Fruit fly (Drosophila melanogaster) whole organism, embryonic: ENCODE data around the gene AIMP2.
A peak's percentile ranks its signal among the peaks of the same experiment; 100 is the strongest.

ENCODE experiments used
- Atf6 ChIP-seq: fragments of 200-800 bp; sonication (Bioruptor generic); IDR thresholded peaks from 2 replicates; pipeline ENCODE4 v1.3.6; 2022; ENCODE audit warnings: missing biosample characterization, missing genetic modification characterization
- C15 ChIP-seq: fragments of 200-800 bp; sonication (Bioruptor generic); IDR thresholded peaks from 3 replicates; pipeline ENCODE4 v1.3.6; 2022; ENCODE audit warnings: missing biosample characterization, missing genetic modification characterization
- CG12659 ChIP-seq: fragments of 200-800 bp; sonication (Bioruptor generic); optimal IDR thresholded peaks from 3 replicates; lab custom pipeline; 2017; ENCODE audit warnings: mild to moderate bottlenecking, missing biosample characterization, missing genetic modification reagents, missing genetic modification characterization
- CG12744 ChIP-seq: fragments of 200-800 bp; sonication (Bioruptor generic); optimal IDR thresholded peaks from 2 replicates; lab custom pipeline; 2016; ENCODE audit warnings: missing biosample characterization, missing genetic modification characterization
- CG13894 ChIP-seq: fragments of 200-800 bp; sonication (Bioruptor generic); optimal IDR thresholded peaks from 3 replicates; lab custom pipeline; 2018; ENCODE audit warnings: missing biosample characterization, mild to moderate bottlenecking, missing genetic modification characterization, moderate library complexity
- CG1529 ChIP-seq: fragments of 200-800 bp; sonication (Bioruptor generic); optimal IDR thresholded peaks from 3 replicates; lab custom pipeline; 2018; ENCODE audit warnings: missing biosample characterization, missing genetic modification characterization
- CG17829 ChIP-seq: fragments of 200-800 bp; optimal IDR thresholded peaks from 2 replicates; lab custom pipeline; 2019; ENCODE audit warnings: missing biosample characterization, mild to moderate bottlenecking, missing genetic modification characterization, moderate library complexity
- CG18262 ChIP-seq: fragments of 200-800 bp; optimal IDR thresholded peaks from 3 replicates; lab custom pipeline; 2019; ENCODE audit warnings: missing biosample characterization, mild to moderate bottlenecking, missing genetic modification characterization, moderate library complexity
- CG33557 ChIP-seq: fragments of 200-800 bp; sonication (Bioruptor generic); optimal IDR thresholded peaks from 2 replicates; lab custom pipeline; 2019; ENCODE audit warnings: missing biosample characterization, mild to moderate bottlenecking, missing genetic modification characterization, moderate library complexity
- CG34224 ChIP-seq: fragments of 200-800 bp; sonication (Bioruptor generic); IDR thresholded peaks from 3 replicates; pipeline ENCODE4 v1.3.6; 2022; ENCODE audit warnings: missing biosample characterization, missing genetic modification characterization; ENCODE audit not compliant: partially characterized antibody
- CG4360 ChIP-seq: fragments of 200-800 bp; sonication (Bioruptor generic); IDR thresholded peaks from 2 replicates; pipeline ENCODE4 v1.3.6; 2022; ENCODE audit warnings: missing biosample characterization, missing genetic modification characterization
- CG4820 ChIP-seq: fragments of 200-800 bp; sonication (Bioruptor generic); optimal IDR thresholded peaks from 3 replicates; lab custom pipeline; 2016; ENCODE audit warnings: missing biosample characterization, missing genetic modification characterization
- CG6175 ChIP-seq: fragments of 200-800 bp; sonication (Bioruptor generic); IDR thresholded peaks from 3 replicates; pipeline ENCODE4 v1.3.6; 2022; ENCODE audit warnings: missing biosample characterization, missing genetic modification characterization
- CG6654 ChIP-seq: fragments of 200-800 bp; sonication (Bioruptor generic); optimal IDR thresholded peaks from 2 replicates; lab custom pipeline; 2017; ENCODE audit warnings: missing biosample characterization, mild to moderate bottlenecking, missing genetic modification characterization
- CG6683 ChIP-seq: fragments of 200-800 bp; sonication (Bioruptor generic); optimal IDR thresholded peaks from 2 replicates; lab custom pipeline; 2017; ENCODE audit warnings: missing biosample characterization, mild to moderate bottlenecking, missing genetic modification characterization, missing genetic modification reagents
- CG8281 ChIP-seq: fragments of 200-800 bp; sonication (Bioruptor generic); optimal IDR thresholded peaks from 2 replicates; lab custom pipeline; 2018; ENCODE audit warnings: missing biosample characterization, mild to moderate bottlenecking, missing genetic modification characterization, moderate library complexity
- CG9932 ChIP-seq: fragments of 200-800 bp; sonication (Bioruptor generic); IDR thresholded peaks from 2 replicates; pipeline ENCODE4 v1.3.6; 2022; ENCODE audit warnings: missing biosample characterization, missing genetic modification characterization
- Dll ChIP-seq: fragments of 200-800 bp; sonication (Bioruptor generic); IDR thresholded peaks from 4 replicates; pipeline ENCODE4 v1.3.6; 2022; ENCODE audit warnings: missing biosample characterization, missing genetic modification characterization; ENCODE audit not compliant: partially characterized antibody
- Hey ChIP-seq: fragments of 200-800 bp; sonication (Bioruptor generic); optimal IDR thresholded peaks from 3 replicates; lab custom pipeline; 2018; ENCODE audit warnings: missing biosample characterization, mild to moderate bottlenecking, missing genetic modification characterization
- MTF-1 ChIP-seq: fragments of 200-800 bp; sonication (Bioruptor generic); optimal IDR thresholded peaks from 2 replicates; lab custom pipeline; 2018; ENCODE audit warnings: missing biosample characterization, mild to moderate bottlenecking, missing genetic modification characterization, borderline replicate concordance
- Max ChIP-seq: fragments of 200-800 bp; sonication (Bioruptor generic); optimal IDR thresholded peaks from 2 replicates; lab custom pipeline; 2016; ENCODE audit warnings: missing biosample characterization, mild to moderate bottlenecking, missing genetic modification characterization
- NC2α ChIP-seq: fragments of 200-800 bp; sonication (Bioruptor generic); optimal IDR thresholded peaks from 2 replicates; lab custom pipeline; 2016; ENCODE audit warnings: missing biosample characterization, missing genetic modification characterization
- Neu2 ChIP-seq: fragments of 200-800 bp; sonication (Bioruptor generic); optimal IDR thresholded peaks from 3 replicates; lab custom pipeline; 2016; ENCODE audit warnings: missing biosample characterization, missing genetic modification characterization, borderline replicate concordance
- Nf-YC ChIP-seq: fragments of 200-800 bp; optimal IDR thresholded peaks from 3 replicates; lab custom pipeline; 2019; ENCODE audit warnings: missing biosample characterization, mild to moderate bottlenecking, missing genetic modification characterization, moderate library complexity
- Oaz ChIP-seq: fragments of 200-800 bp; sonication (Bioruptor generic); IDR thresholded peaks from 2 replicates; pipeline ENCODE4 v1.3.6; 2022; ENCODE audit warnings: missing biosample characterization, missing genetic modification characterization
- Optix ChIP-seq: fragments of 200-800 bp; sonication (Bioruptor generic); IDR thresholded peaks from 3 replicates; pipeline ENCODE4 v1.3.6; 2022; ENCODE audit warnings: missing biosample characterization, missing genetic modification characterization
- Ravus ChIP-seq: fragments of 200-800 bp; sonication (Bioruptor generic); IDR thresholded peaks from 2 replicates; pipeline ENCODE4 v1.3.6; 2022; ENCODE audit warnings: missing biosample characterization, missing genetic modification characterization
- aop ChIP-seq: fragments of 200-800 bp; sonication (Bioruptor generic); IDR thresholded peaks from 2 replicates; pipeline ENCODE4 v1.3.6; 2022; ENCODE audit warnings: missing biosample characterization, missing genetic modification characterization
- bigmax ChIP-seq: fragments of 200-800 bp; sonication (Bioruptor generic); optimal IDR thresholded peaks from 2 replicates; lab custom pipeline; 2018; ENCODE audit warnings: missing biosample characterization, mild to moderate bottlenecking, missing genetic modification characterization
- corto ChIP-seq: fragments of 200-800 bp; sonication (Bioruptor generic); optimal IDR thresholded peaks from 2 replicates; lab custom pipeline; 2016; ENCODE audit warnings: missing biosample characterization, mild to moderate bottlenecking, missing genetic modification characterization, moderate library complexity
- croc ChIP-seq: fragments of 200-800 bp; sonication (Bioruptor generic); conservative IDR thresholded peaks from 3 replicates; pipeline ENCODE4 v1.3.6; 2022; ENCODE audit warnings: missing biosample characterization, missing genetic modification characterization
- dan ChIP-seq: fragments of 200-800 bp; sonication (Bioruptor generic); IDR thresholded peaks from 2 replicates; pipeline ENCODE4 v1.3.6; 2022; ENCODE audit warnings: missing biosample characterization, missing genetic modification characterization
- danr ChIP-seq: fragments of 200-800 bp; sonication (Bioruptor generic); IDR thresholded peaks from 2 replicates; pipeline ENCODE4 v1.3.6; 2022; ENCODE audit warnings: missing biosample characterization, missing genetic modification characterization
- dati ChIP-seq: fragments of 200-800 bp; sonication (Bioruptor generic); IDR thresholded peaks from 2 replicates; pipeline ENCODE4 v1.3.6; 2022; ENCODE audit warnings: missing biosample characterization, missing genetic modification characterization
- disco-r ChIP-seq: fragments of 200-800 bp; sonication (Bioruptor generic); optimal IDR thresholded peaks from 2 replicates; lab custom pipeline; 2016; ENCODE audit warnings: missing biosample characterization, missing genetic modification characterization
- ems ChIP-seq: fragments of 200-800 bp; sonication (Bioruptor generic); optimal IDR thresholded peaks from 3 replicates; lab custom pipeline; 2016; ENCODE audit warnings: missing biosample characterization, missing genetic modification characterization
- grn ChIP-seq: fragments of 200-800 bp; sonication (Bioruptor generic); optimal IDR thresholded peaks from 3 replicates; lab custom pipeline; 2017; ENCODE audit warnings: missing biosample characterization, missing genetic modification characterization
- maf-S ChIP-seq: fragments of 200-800 bp; sonication (Bioruptor generic); optimal IDR thresholded peaks from 2 replicates; lab custom pipeline; 2016; ENCODE audit warnings: missing biosample characterization, missing genetic modification characterization
- p53 ChIP-seq: fragments of 200-800 bp; sonication (Bioruptor generic); optimal IDR thresholded peaks from 2 replicates; lab custom pipeline; 2016; ENCODE audit warnings: missing biosample characterization, missing genetic modification characterization
- pan ChIP-seq, 4 experiments: fragments of >200 bp in 3 of 4; fragments of 200-800 bp in 1 of 4; sonication (Bioruptor generic) in 1 of 4; optimal IDR thresholded peaks in 3 of 4; IDR thresholded peaks in 1 of 4; 2 replicates each; pipeline versions ENCODE4 v1.3.6 to Lab custom; 2017 to 2022; ENCODE audit warnings: missing biosample characterization in 2 of 4, missing genetic modification characterization in 2 of 4, mixed read lengths in 1 of 4
- pnt ChIP-seq: fragments of 200-800 bp; sonication (Bioruptor generic); optimal IDR thresholded peaks from 3 replicates; lab custom pipeline; 2016; ENCODE audit warnings: missing biosample characterization, missing genetic modification characterization
- pros ChIP-seq: fragments of 200-800 bp; sonication (Bioruptor generic); optimal IDR thresholded peaks from 3 replicates; lab custom pipeline; 2019; ENCODE audit warnings: missing biosample characterization, mild to moderate bottlenecking, missing genetic modification characterization, moderate library complexity
- repo ChIP-seq: fragments of 200-800 bp; sonication (Bioruptor generic); optimal IDR thresholded peaks from 2 replicates; lab custom pipeline; 2016; ENCODE audit warnings: missing biosample characterization, missing genetic modification characterization
- schlank ChIP-seq: fragments of 200-800 bp; sonication (Bioruptor generic); optimal IDR thresholded peaks from 2 replicates; lab custom pipeline; 2018; ENCODE audit warnings: missing biosample characterization, mild to moderate bottlenecking, missing genetic modification characterization
- sens-2 ChIP-seq: fragments of 200-800 bp; sonication (Bioruptor generic); IDR thresholded peaks from 2 replicates; pipeline ENCODE4 v1.3.6; 2022; ENCODE audit warnings: missing biosample characterization, missing genetic modification characterization
- sim ChIP-seq: fragments of 200-800 bp; sonication (Bioruptor generic); IDR thresholded peaks from 2 replicates; pipeline ENCODE4 v1.3.6; 2022; ENCODE audit warnings: missing biosample characterization, missing genetic modification characterization
- slp2 ChIP-seq: fragments of 200-800 bp; sonication (Bioruptor generic); optimal IDR thresholded peaks from 2 replicates; lab custom pipeline; 2016; ENCODE audit warnings: missing biosample characterization, missing genetic modification characterization
- tgo ChIP-seq: fragments of 200-800 bp; sonication (Bioruptor generic); IDR thresholded peaks from 3 replicates; pipeline ENCODE4 v1.3.6; 2022; ENCODE audit warnings: missing biosample characterization, missing genetic modification characterization
- usp ChIP-seq: fragments of >200 bp; optimal IDR thresholded peaks from 2 replicates; lab custom pipeline; 2017; ENCODE audit warnings: missing biosample characterization, missing genetic modification characterization
- zfh2 ChIP-seq: fragments of 200-800 bp; sonication (Bioruptor generic); optimal IDR thresholded peaks from 2 replicates; lab custom pipeline; 2016; ENCODE audit warnings: missing biosample characterization, missing genetic modification characterization

Gene AIMP2

DNA sequence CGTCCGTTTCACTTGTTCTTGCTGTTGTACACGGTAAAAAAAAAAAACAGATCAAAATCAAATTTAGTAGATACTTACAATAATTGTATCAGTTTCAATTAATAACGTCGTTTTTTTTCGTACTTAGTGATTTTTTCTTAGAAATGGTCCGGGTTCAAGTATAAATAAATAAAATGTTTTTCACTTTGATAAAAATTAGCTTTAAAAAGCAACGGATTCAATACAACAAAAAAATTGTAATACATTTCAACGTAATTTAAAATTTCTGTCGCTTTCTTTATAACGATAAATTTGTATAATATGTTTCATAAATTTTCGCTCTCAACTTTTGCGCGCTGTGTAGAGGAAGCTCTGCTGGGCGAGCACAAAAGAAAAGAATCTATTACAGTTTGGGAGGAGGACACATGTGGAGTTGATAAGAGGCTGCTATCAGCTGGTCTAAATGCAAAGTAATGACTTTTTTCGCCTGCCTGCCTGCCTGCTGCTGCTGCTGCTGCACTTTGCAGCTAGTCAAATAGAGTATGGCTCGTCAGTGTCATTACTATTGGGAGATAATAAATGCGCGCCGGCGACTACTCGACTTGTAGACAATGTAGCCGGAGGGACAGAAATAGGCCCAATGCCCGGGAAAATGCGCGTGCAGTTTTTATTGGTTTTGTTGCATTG lies 45.4 kb upstream of the AIMP2 start (continued):
- peak; percentile 21; the same call in 1 of the 3 replicates for TF ChIP-seq croc (GFP tag; lab: Robert Waterston, UW)
- TF ChIP-seq aop = no peak
- TF ChIP-seq Max (GFP tag; lab: Kevin White, UChicago) = peak; percentile 55
- TF ChIP-seq slp2 (GFP tag; lab: Kevin White, UChicago) = peak; percentile 32
- TF ChIP-seq Nf-YC = peak; percentile 15
- no peak; the same call in 1 of the 2 replicates for TF ChIP-seq Atf6 (GFP tag; lab: Robert Waterston, UW)
- TF ChIP-seq danr = no peak
- peak; percentile 21 for TF ChIP-seq ems (GFP tag; lab: Kevin White, UChicago)
- peak; percentile 26 for TF ChIP-seq zfh2 (GFP tag; lab: Kevin White, UChicago)
- peak; percentile 61 for TF ChIP-seq tgo (GFP tag; lab: Robert Waterston, UW)
- TF ChIP-seq CG8281 (tag; lab: Kevin White, UChicago) = peak; percentile 49
- peak; percentile 19 for TF ChIP-seq CG6654 (GFP tag; lab: Kevin White, UChicago)
- no peak for TF ChIP-seq schlank (tag; lab: Kevin White, UChicago)
- TF ChIP-seq CG1529 (GFP tag; lab: Kevin White, UChicago) = peak; percentile 58
- TF ChIP-seq Neu2 (GFP tag; lab: Kevin White, UChicago) = no peak
- TF ChIP-seq CG9932 (GFP tag; lab: Robert Waterston, UW) = no peak
- TF ChIP-seq dati (GFP tag; lab: Robert Waterston, UW) = no peak
- TF ChIP-seq Hey (tag; lab: Kevin White, UChicago) = no peak
- TF ChIP-seq CG6683 = peak; percentile 6
- no peak for TF ChIP-seq sens-2 (GFP tag; lab: Robert Waterston, UW)
- no peak for TF ChIP-seq CG34224 (GFP tag; lab: Robert Waterston, UW)
- peak; percentile 63 for TF ChIP-seq CG4820 (GFP tag; lab: Kevin White, UChicago)
- TF ChIP-seq dan = no peak
- TF ChIP-seq disco-r (GFP tag; lab: Kevin White, UChicago) = peak; percentile 29
- TF ChIP-seq sim (GFP tag; lab: Robert Waterston, UW) = no peak
- TF ChIP-seq CG13894 (tag; lab: Kevin White, UChicago) = no peak
- no peak for TF ChIP-seq MTF-1 (GFP tag; lab: Kevin White, UChicago)
- TF ChIP-seq CG12659 (GFP tag; lab: Kevin White, UChicago) = peak; percentile 65
- no peak for TF ChIP-seq NC2α (GFP tag; lab: Kevin White, UChicago)
- no peak for TF ChIP-seq maf-S (GFP tag; lab: Kevin White, UChicago)
- no peak for TF ChIP-seq CG6175 (GFP tag; lab: Robert Waterston, UW)
- no peak for TF ChIP-seq CG12744
- no peak for TF ChIP-seq pros (GFP tag; lab: Kevin White, UChicago)
- TF ChIP-seq corto = no peak
- TF ChIP-seq grn = no peak
- TF ChIP-seq CG17829 (tag; lab: Kevin White, UChicago) = peak; percentile 76
- no peak for TF ChIP-seq p53 (GFP tag; lab: Kevin White, UChicago)
- peak; percentile 46 for TF ChIP-seq CG33557
- no peak for TF ChIP-seq C15
- TF ChIP-seq bigmax (GFP tag; lab: Kevin White, UChicago) = no peak
- TF ChIP-seq CG18262 (tag; lab: Kevin White, UChicago) = peak; percentile 84
- no peak for TF ChIP-seq Dll (GFP tag; lab: Robert Waterston, UW)
- peak; percentile 2 for TF ChIP-seq pnt (GFP tag; lab: Kevin White, UChicago)
- no peak for TF ChIP-seq Oaz (GFP tag; lab: Robert Waterston, UW)
- no peak for TF ChIP-seq usp (GFP tag; lab: Kevin White, UChicago)
- no peak for TF ChIP-seq repo (GFP tag; lab: Kevin White, UChicago)
- TF ChIP-seq CG4360 = 0 out of 2 replicates have a peak, but pooled peaks have one; percentile 8
- TF ChIP-seq pan (optimal IDR thresholded peaks at IDR 0.05; lab: Kevin White, UChicago) = no peak
- peak in 1 of 2 experiments; percentile 66 for TF ChIP-seq pan (GFP tag; optimal IDR thresholded peaks at IDR 0.05 in 1 of 2, IDR thresholded peaks at IDR 0.05 in 1 of 2)
- TF ChIP-seq Ravus = no peak
- TF ChIP-seq Optix (GFP tag; lab: Robert Waterston, UW) = no peak
